Fruit fly (Drosophila melanogaster) whole organism, embryonic: Measurements from ENCODE around the gene CG12177.
A peak's percentile ranks its signal among the peaks of the same experiment; 100 is the strongest.

Source experiments
- Awh ChIP-seq: fragments of 200-800 bp; sonication (Bioruptor generic); IDR thresholded peaks from 2 replicates; pipeline ENCODE4, ENCODE4 v1.3.6; 2022; ENCODE audit warnings: missing biosample characterization, missing genetic modification characterization
- B-H2 ChIP-seq: fragments of 200-800 bp; sonication (Bioruptor generic); optimal IDR thresholded peaks from 2 replicates; lab custom pipeline; 2018; ENCODE audit warnings: missing biosample characterization, mild to moderate bottlenecking, missing genetic modification characterization
- Bdp1 ChIP-seq: fragments of 200-800 bp; sonication (Bioruptor generic); optimal IDR thresholded peaks from 3 replicates; lab custom pipeline; 2016; ENCODE audit warnings: missing biosample characterization, missing genetic modification characterization
- Bgb ChIP-seq: fragments of 200-800 bp; sonication (Bioruptor generic); IDR thresholded peaks from 2 replicates; pipeline ENCODE4 v1.3.6; 2022; ENCODE audit warnings: missing biosample characterization, missing genetic modification characterization; ENCODE audit not compliant: partially characterized antibody
- CG1024 ChIP-seq: fragments of 200-800 bp; sonication (Bioruptor generic); IDR thresholded peaks from 2 replicates; pipeline ENCODE4 v1.3.6; 2022; ENCODE audit warnings: missing biosample characterization, missing genetic modification characterization
- CG10321 ChIP-seq: fragments of 200-800 bp; sonication (Bioruptor generic); IDR thresholded peaks from 2 replicates; pipeline ENCODE4 v1.3.6; 2022; ENCODE audit warnings: missing biosample characterization, missing genetic modification characterization
- CG13624 ChIP-seq: fragments of 200-800 bp; sonication (Bioruptor generic); optimal IDR thresholded peaks from 2 replicates; lab custom pipeline; 2016; ENCODE audit warnings: missing biosample characterization, missing genetic modification characterization
- CG15696 ChIP-seq: fragments of 200-800 bp; sonication (Bioruptor generic); optimal IDR thresholded peaks from 2 replicates; lab custom pipeline; 2019; ENCODE audit warnings: missing biosample characterization, mild to moderate bottlenecking, missing genetic modification characterization, moderate library complexity
- CG16813 ChIP-seq: fragments of 200-800 bp; sonication (Bioruptor generic); IDR thresholded peaks from 3 replicates; pipeline ENCODE4 v1.3.6; 2022; ENCODE audit warnings: missing biosample characterization, missing genetic modification characterization; ENCODE audit not compliant: partially characterized antibody
- CG18262 ChIP-seq: fragments of 200-800 bp; optimal IDR thresholded peaks from 3 replicates; lab custom pipeline; 2019; ENCODE audit warnings: missing biosample characterization, mild to moderate bottlenecking, missing genetic modification characterization, moderate library complexity
- CG1832 ChIP-seq: fragments of 200-800 bp; sonication (Bioruptor generic); optimal IDR thresholded peaks from 2 replicates; lab custom pipeline; 2017; ENCODE audit warnings: missing biosample characterization, mild to moderate bottlenecking, missing genetic modification characterization, inconsistent platforms
- CG30020 ChIP-seq: fragments of 200-800 bp; optimal IDR thresholded peaks from 2 replicates; lab custom pipeline; 2019; ENCODE audit warnings: missing biosample characterization, mild to moderate bottlenecking, missing genetic modification characterization, moderate library complexity
- CG31365 ChIP-seq: fragments of 200-800 bp; sonication (Bioruptor generic); optimal IDR thresholded peaks from 2 replicates; lab custom pipeline; 2018; ENCODE audit warnings: missing biosample characterization, mild to moderate bottlenecking, missing genetic modification characterization
- CG31388 ChIP-seq: fragments of 200-800 bp; sonication (Bioruptor generic); optimal IDR thresholded peaks from 2 replicates; lab custom pipeline; 2016; ENCODE audit warnings: missing biosample characterization, missing genetic modification characterization
- CG3281 ChIP-seq: fragments of 200-800 bp; sonication (Bioruptor generic); optimal IDR thresholded peaks from 3 replicates; lab custom pipeline; 2017; ENCODE audit warnings: missing biosample characterization, mild to moderate bottlenecking, missing genetic modification characterization
- CG34376 ChIP-seq: fragments of 200-800 bp; sonication (Bioruptor generic); optimal IDR thresholded peaks from 2 replicates; lab custom pipeline; 2018; ENCODE audit warnings: missing biosample characterization, mild to moderate bottlenecking, missing genetic modification characterization
- CG4360 ChIP-seq: fragments of 200-800 bp; sonication (Bioruptor generic); IDR thresholded peaks from 2 replicates; pipeline ENCODE4 v1.3.6; 2022; ENCODE audit warnings: missing biosample characterization, missing genetic modification characterization
- CG6175 ChIP-seq: fragments of 200-800 bp; sonication (Bioruptor generic); IDR thresholded peaks from 3 replicates; pipeline ENCODE4 v1.3.6; 2022; ENCODE audit warnings: missing biosample characterization, missing genetic modification characterization
- CG6683 ChIP-seq: fragments of 200-800 bp; sonication (Bioruptor generic); optimal IDR thresholded peaks from 2 replicates; lab custom pipeline; 2017; ENCODE audit warnings: missing biosample characterization, mild to moderate bottlenecking, missing genetic modification characterization, missing genetic modification reagents
- CG8281 ChIP-seq: fragments of 200-800 bp; sonication (Bioruptor generic); optimal IDR thresholded peaks from 2 replicates; lab custom pipeline; 2018; ENCODE audit warnings: missing biosample characterization, mild to moderate bottlenecking, missing genetic modification characterization, moderate library complexity
- D ChIP-seq, 2 experiments: fragments of 200-800 bp in 1 of 2; fragments of >200 bp in 1 of 2; sonication (Bioruptor generic) in 1 of 2; optimal IDR thresholded peaks; 2 replicates in 1 of 2; 3 replicates in 1 of 2; lab custom pipeline; 2017; ENCODE audit warnings: mild to moderate bottlenecking in 1 of 2, missing biosample characterization in 1 of 2, missing genetic modification characterization in 1 of 2, missing genetic modification reagents in 1 of 2
- Dref ChIP-seq: fragments of 200-800 bp; sonication (Bioruptor generic); IDR thresholded peaks from 2 replicates; pipeline ENCODE4 v1.3.6; 2022; ENCODE audit warnings: missing biosample characterization, missing genetic modification characterization
- E2f1 ChIP-seq: fragments of 200-800 bp; sonication (Bioruptor generic); IDR thresholded peaks from 2 replicates; pipeline ENCODE4 v1.3.6; 2022; ENCODE audit warnings: missing biosample characterization, missing genetic modification characterization
- E2f2 ChIP-seq: fragments of 200-800 bp; sonication (Bioruptor generic); IDR thresholded peaks from 2 replicates; pipeline ENCODE4 v1.3.6; 2022; ENCODE audit warnings: missing biosample characterization, missing genetic modification characterization
- H15 ChIP-seq: fragments of 200-800 bp; sonication (Bioruptor generic); IDR thresholded peaks from 3 replicates; pipeline ENCODE4 v1.3.6; 2022; ENCODE audit warnings: missing biosample characterization, missing genetic modification characterization
- HLH54F ChIP-seq: fragments of 200-800 bp; sonication (Bioruptor generic); optimal IDR thresholded peaks from 3 replicates; lab custom pipeline; 2016; ENCODE audit warnings: missing biosample characterization, missing genetic modification characterization
- MBD-R2 ChIP-seq: fragments of 200-800 bp; sonication (Bioruptor generic); IDR thresholded peaks from 2 replicates; pipeline ENCODE4 v1.3.6; 2022; ENCODE audit warnings: missing biosample characterization, missing genetic modification characterization
- NC2β ChIP-seq: fragments of 200-800 bp; sonication (Bioruptor generic); optimal IDR thresholded peaks from 2 replicates; lab custom pipeline; 2016; ENCODE audit warnings: missing biosample characterization, missing genetic modification characterization
- Nf-YA ChIP-seq: fragments of 200-800 bp; sonication (Bioruptor generic); IDR thresholded peaks from 2 replicates; pipeline ENCODE4 v1.3.6; 2022; ENCODE audit warnings: missing biosample characterization, missing genetic modification characterization
- Opbp ChIP-seq: fragments of 200-800 bp; sonication (Bioruptor generic); IDR thresholded peaks from 3 replicates; pipeline ENCODE4 v1.3.6; 2022; ENCODE audit warnings: missing biosample characterization, missing genetic modification characterization; ENCODE audit not compliant: partially characterized antibody
- Ravus ChIP-seq: fragments of 200-800 bp; sonication (Bioruptor generic); IDR thresholded peaks from 2 replicates; pipeline ENCODE4 v1.3.6; 2022; ENCODE audit warnings: missing biosample characterization, missing genetic modification characterization
- ap ChIP-seq: fragments of 200-800 bp; sonication (Bioruptor generic); IDR thresholded peaks from 2 replicates; pipeline ENCODE4 v1.3.6; 2022; ENCODE audit warnings: missing biosample characterization, missing genetic modification characterization
- cas ChIP-seq: fragments of 200-800 bp; sonication (Bioruptor generic); IDR thresholded peaks from 2 replicates; pipeline ENCODE4 v1.3.6; 2022; ENCODE audit warnings: missing biosample characterization, missing genetic modification characterization
- dati ChIP-seq: fragments of 200-800 bp; sonication (Bioruptor generic); IDR thresholded peaks from 2 replicates; pipeline ENCODE4 v1.3.6; 2022; ENCODE audit warnings: missing biosample characterization, missing genetic modification characterization
- en ChIP-seq: fragments of 200-800 bp; sonication (Bioruptor generic); optimal IDR thresholded peaks from 2 replicates; lab custom pipeline; 2016; ENCODE audit warnings: missing biosample characterization, missing genetic modification characterization
- fd96Cb ChIP-seq: fragments of 200-800 bp; sonication (Bioruptor generic); optimal IDR thresholded peaks from 2 replicates; lab custom pipeline; 2018; ENCODE audit warnings: missing biosample characterization, mild to moderate bottlenecking, missing genetic modification characterization, moderate library complexity
- ftz-f1 ChIP-seq: fragments of 200-800 bp; sonication (Bioruptor generic); optimal IDR thresholded peaks from 2 replicates; lab custom pipeline; 2016; ENCODE audit warnings: missing biosample characterization, missing genetic modification characterization
- gsb ChIP-seq: fragments of 200-800 bp; sonication (Bioruptor generic); IDR thresholded peaks from 2 replicates; pipeline ENCODE4 v1.3.6; 2022; ENCODE audit warnings: missing biosample characterization, missing genetic modification characterization
- hbn ChIP-seq: fragments of 200-800 bp; sonication (Bioruptor generic); IDR thresholded peaks from 2 replicates; pipeline ENCODE4 v1.3.6; 2022; ENCODE audit warnings: missing biosample characterization, missing genetic modification characterization; ENCODE audit not compliant: partially characterized antibody
- hkb ChIP-seq, 2 experiments: fragments of 200-800 bp in 1 of 2; fragments of >200 bp in 1 of 2; sonication (Bioruptor generic) in 1 of 2; IDR thresholded peaks in 1 of 2; optimal IDR thresholded peaks in 1 of 2; 2 replicates each; pipeline versions ENCODE4 v1.3.6 to Lab custom; 2017 to 2022; ENCODE audit warnings: missing biosample characterization in 1 of 2, missing genetic modification characterization in 1 of 2
- oc ChIP-seq: fragments of 200-800 bp; sonication (Bioruptor generic); optimal IDR thresholded peaks from 2 replicates; lab custom pipeline; 2018; ENCODE audit warnings: missing biosample characterization, mild to moderate bottlenecking, missing genetic modification characterization, moderate library complexity
- ro ChIP-seq: fragments of 200-800 bp; sonication (Bioruptor generic); IDR thresholded peaks from 2 replicates; pipeline ENCODE4 v1.3.6; 2022; ENCODE audit warnings: missing biosample characterization, missing genetic modification characterization
- salm ChIP-seq: fragments of 200-800 bp; sonication (Bioruptor generic); optimal IDR thresholded peaks from 2 replicates; lab custom pipeline; 2018; ENCODE audit warnings: missing biosample characterization, mild to moderate bottlenecking, missing genetic modification characterization
- sens ChIP-seq: fragments of 200-800 bp; sonication (Bioruptor generic); peaks from one replicate; lab custom pipeline; 2016; ENCODE audit warnings: missing biosample characterization, missing genetic modification characterization
- sens-2 ChIP-seq: fragments of 200-800 bp; sonication (Bioruptor generic); IDR thresholded peaks from 2 replicates; pipeline ENCODE4 v1.3.6; 2022; ENCODE audit warnings: missing biosample characterization, missing genetic modification characterization
- sna ChIP-seq: fragments of 200-800 bp; sonication (Bioruptor generic); IDR thresholded peaks from 2 replicates; pipeline ENCODE4 v1.3.6; 2022; ENCODE audit warnings: missing biosample characterization, missing genetic modification characterization; ENCODE audit not compliant: partially characterized antibody
- sqz ChIP-seq: fragments of 200-800 bp; sonication (Bioruptor generic); optimal IDR thresholded peaks from 3 replicates; lab custom pipeline; 2018; ENCODE audit warnings: missing biosample characterization, mild to moderate bottlenecking, missing genetic modification characterization
- tio ChIP-seq: fragments of 200-800 bp; sonication (Bioruptor generic); optimal IDR thresholded peaks from 2 replicates; lab custom pipeline; 2017; ENCODE audit warnings: missing biosample characterization, missing genetic modification characterization, inconsistent platforms
- tll ChIP-seq, 2 experiments: fragments of 200-800 bp in 1 of 2; fragments of >200 bp in 1 of 2; sonication (Bioruptor generic) in 1 of 2; optimal IDR thresholded peaks; 2 replicates each; lab custom pipeline; 2017 to 2019; ENCODE audit warnings: missing biosample characterization in 2 of 2, missing genetic modification characterization in 2 of 2, mild to moderate bottlenecking in 1 of 2, moderate library complexity in 1 of 2
- usp ChIP-seq: fragments of >200 bp; optimal IDR thresholded peaks from 2 replicates; lab custom pipeline; 2017; ENCODE audit warnings: missing biosample characterization, missing genetic modification characterization
- z ChIP-seq: fragments of 200-800 bp; sonication (Bioruptor generic); IDR thresholded peaks from 3 replicates; pipeline ENCODE4 v1.3.6; 2022; ENCODE audit warnings: missing biosample characterization, missing genetic modification characterization

The CG12177 gene

DNA sequence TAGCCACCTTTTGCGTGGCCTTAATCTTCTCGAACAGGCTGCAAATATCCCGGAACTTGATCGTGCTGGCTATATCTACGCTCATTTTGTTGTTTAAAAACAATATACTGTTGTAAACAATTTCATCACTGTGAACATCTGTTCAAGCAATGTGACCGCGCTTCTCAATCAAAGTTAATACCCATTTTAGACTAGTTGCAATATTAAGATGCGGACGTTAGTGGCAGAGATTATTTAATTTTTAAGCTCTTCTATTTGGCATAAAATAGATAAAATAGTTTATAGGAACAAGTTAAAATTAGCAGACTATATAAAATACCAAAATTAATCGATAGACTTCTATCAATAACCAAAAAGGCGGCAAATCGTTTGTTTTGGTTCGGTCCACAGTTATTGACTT, 12.6 kb downstream of the CG12177 start, which contains the start of the genes DNAlig4 and CG11164 (continued):
- no peak for TF ChIP-seq Awh (GFP tag; lab: Robert Waterston, UW)
- no peak for TF ChIP-seq ftz-f1 (GFP tag; lab: Kevin White, UChicago)
- TF ChIP-seq CG34376 (GFP tag; lab: Kevin White, UChicago): no peak
- TF ChIP-seq Nf-YA (GFP tag; lab: Robert Waterston, UW): no peak
- TF ChIP-seq CG31388 (GFP tag; lab: Kevin White, UChicago): no peak
- TF ChIP-seq sna (GFP tag; lab: Robert Waterston, UW): no peak
- no peak for TF ChIP-seq gsb
- TF ChIP-seq z (GFP tag; lab: Robert Waterston, UW): no peak
- TF ChIP-seq D (optimal IDR thresholded peaks at IDR 0.05; lab: Kevin White, UChicago): no peak
- no peak for TF ChIP-seq D (GFP tag; optimal IDR thresholded peaks at IDR 0.05; lab: Kevin White, UChicago)
- TF ChIP-seq cas (GFP tag; lab: Robert Waterston, UW): no peak
- no peak for TF ChIP-seq Bdp1 (GFP tag; lab: Kevin White, UChicago)
- no peak for TF ChIP-seq salm
- no peak for TF ChIP-seq CG18262 (tag; lab: Kevin White, UChicago)
- TF ChIP-seq dati (GFP tag; lab: Robert Waterston, UW): no peak
- TF ChIP-seq H15 (GFP tag; lab: Robert Waterston, UW): no peak
- no peak for TF ChIP-seq HLH54F
- TF ChIP-seq tll (GFP tag; optimal IDR thresholded peaks at IDR 0.05; lab: Kevin White, UChicago): peak in 1 of 2 experiments; percentile 8
- no peak for TF ChIP-seq sens-2 (GFP tag; lab: Robert Waterston, UW)
- TF ChIP-seq fd96Cb: no peak
- TF ChIP-seq CG8281: no peak
- TF ChIP-seq ap (GFP tag; lab: Robert Waterston, UW): no peak
- TF ChIP-seq Ravus (GFP tag; lab: Robert Waterston, UW): no peak
- no peak for TF ChIP-seq en (GFP tag; lab: Kevin White, UChicago)
- no peak for TF ChIP-seq oc (tag; lab: Kevin White, UChicago)
- TF ChIP-seq CG6683 (GFP tag; lab: Kevin White, UChicago): no peak
- TF ChIP-seq Dref (GFP tag; lab: Robert Waterston, UW): peak; percentile 41
- TF ChIP-seq E2f2: peak; percentile 64
- no peak for TF ChIP-seq NC2β (GFP tag; lab: Kevin White, UChicago)
- no peak for TF ChIP-seq CG3281
- 0 out of 2 replicates have a peak, but pooled peaks have one; percentile 27 for TF ChIP-seq hbn (GFP tag; lab: Robert Waterston, UW)
- TF ChIP-seq CG13624: no peak
- no peak for TF ChIP-seq B-H2 (GFP tag; lab: Kevin White, UChicago)
- TF ChIP-seq CG1832: no peak
- no peak for TF ChIP-seq CG1024
- no peak for TF ChIP-seq CG10321 (GFP tag; lab: Robert Waterston, UW)
- TF ChIP-seq CG31365 (tag; lab: Kevin White, UChicago): no peak
- TF ChIP-seq CG4360 (GFP tag; lab: Robert Waterston, UW): no peak
- no peak for TF ChIP-seq CG15696
- TF ChIP-seq E2f1 (GFP tag; lab: Robert Waterston, UW): peak; percentile 26; the same call in 1 of the 2 replicates
- peak; percentile 16 for TF ChIP-seq sens (GFP tag; lab: Kevin White, UChicago)
- TF ChIP-seq MBD-R2: peak; percentile 32; the same call in 1 of the 2 replicates
- TF ChIP-seq CG6175 (GFP tag; lab: Robert Waterston, UW): no peak
- TF ChIP-seq Bgb (GFP tag; lab: Robert Waterston, UW): no peak
- no peak for TF ChIP-seq sqz (GFP tag; lab: Kevin White, UChicago)
- TF ChIP-seq tio (GFP tag; lab: Kevin White, UChicago): no peak
- no peak for TF ChIP-seq CG30020
- TF ChIP-seq hkb (optimal IDR thresholded peaks at IDR 0.05; lab: Kevin White, UChicago): no peak
- TF ChIP-seq hkb (GFP tag; IDR thresholded peaks at IDR 0.05; lab: Robert Waterston, UW): no peak
- no peak for TF ChIP-seq Opbp
- TF ChIP-seq usp (GFP tag; lab: Kevin White, UChicago): no peak
- no peak for TF ChIP-seq ro
- TF ChIP-seq CG16813: no peak
